Worm (Caenorhabditis elegans) whole organism, midembryonic: ENCODE data around the gene F52E10.4.

Experiments used
- flt-1 ChIP-seq: fragments of 200-800 bp; sonication (Bioruptor generic); IDR thresholded peaks from 2 replicates; pipeline ENCODE4 v1.3.6; 2022; ENCODE audit warnings: missing genetic modification characterization, missing compliant biosample characterization
- ztf-29 ChIP-seq: fragments of 200-800 bp; sonication (Bioruptor generic); IDR thresholded peaks from 2 replicates; pipeline ENCODE4 v1.3.6; 2022; ENCODE audit warnings: missing genetic modification reagents, missing genetic modification characterization, missing compliant biosample characterization

ce11 chrX:16243129-16243528 lies 49.7 kb downstream of the F52E10.4 start:
- TF ChIP-seq flt-1 (GFP tag; lab: Robert Waterston, UW) (no peak), ztf-29 (GFP tag; lab: Robert Waterston, UW) (no peak)
